Worm (Caenorhabditis elegans) whole organism, L4/young adult: ENCODE data around the gene F17C8.3.

Experiments used
- W03F9.2 ChIP-seq: fragments of 150-350 bp; optimal IDR thresholded peaks from 2 replicates; lab custom pipeline; 2014; ENCODE audit warnings: missing biosample characterization, missing genetic modification characterization
- him-1 ChIP-seq: sonication (generic microtip); optimal IDR thresholded peaks from 2 replicates; lab custom pipeline; 2016; ENCODE audit warnings: missing genotype, missing genetic modification reagents, missing genetic modification characterization, missing compliant biosample characterization

DNA sequence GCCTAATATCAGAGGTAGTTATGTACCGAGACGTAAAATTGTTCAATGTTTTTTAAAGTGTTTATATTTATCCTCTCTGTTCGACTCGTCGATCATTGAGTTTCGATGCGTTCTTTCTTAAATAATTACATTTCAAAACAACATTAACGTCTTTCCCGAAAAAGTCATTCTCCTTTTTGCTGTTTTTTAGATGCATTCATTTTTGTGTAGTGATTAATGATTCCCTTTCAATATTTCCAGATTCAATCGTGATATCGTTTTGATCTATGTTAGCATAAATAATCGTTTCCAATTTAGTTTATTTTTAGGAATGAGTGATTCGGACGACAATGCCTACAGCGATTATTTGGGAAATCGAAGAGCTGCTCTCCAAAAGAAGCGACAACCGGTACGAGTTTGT lies 38.0 kb upstream of the F17C8.3 start, which contains the start of gene T04A8.8:
- TF ChIP-seq him-1 (tag; lab: Kevin White, UChicago) (no peak), W03F9.2 (tag; lab: Kevin White, UChicago) (no peak)
